Worm (Caenorhabditis elegans) whole organism, L4/young adult: ENCODE data around the gene dhhc-6.

ENCODE experiments used
- dao-5 ChIP-seq: sonication (generic microtip); optimal IDR thresholded peaks from 2 replicates; lab custom pipeline; 2016; ENCODE audit warnings: missing genotype, missing genetic modification characterization, moderate library complexity, missing compliant biosample characterization
- him-1 ChIP-seq: sonication (generic microtip); optimal IDR thresholded peaks from 2 replicates; lab custom pipeline; 2016; ENCODE audit warnings: missing genotype, missing genetic modification reagents, missing genetic modification characterization, missing compliant biosample characterization

DNA sequence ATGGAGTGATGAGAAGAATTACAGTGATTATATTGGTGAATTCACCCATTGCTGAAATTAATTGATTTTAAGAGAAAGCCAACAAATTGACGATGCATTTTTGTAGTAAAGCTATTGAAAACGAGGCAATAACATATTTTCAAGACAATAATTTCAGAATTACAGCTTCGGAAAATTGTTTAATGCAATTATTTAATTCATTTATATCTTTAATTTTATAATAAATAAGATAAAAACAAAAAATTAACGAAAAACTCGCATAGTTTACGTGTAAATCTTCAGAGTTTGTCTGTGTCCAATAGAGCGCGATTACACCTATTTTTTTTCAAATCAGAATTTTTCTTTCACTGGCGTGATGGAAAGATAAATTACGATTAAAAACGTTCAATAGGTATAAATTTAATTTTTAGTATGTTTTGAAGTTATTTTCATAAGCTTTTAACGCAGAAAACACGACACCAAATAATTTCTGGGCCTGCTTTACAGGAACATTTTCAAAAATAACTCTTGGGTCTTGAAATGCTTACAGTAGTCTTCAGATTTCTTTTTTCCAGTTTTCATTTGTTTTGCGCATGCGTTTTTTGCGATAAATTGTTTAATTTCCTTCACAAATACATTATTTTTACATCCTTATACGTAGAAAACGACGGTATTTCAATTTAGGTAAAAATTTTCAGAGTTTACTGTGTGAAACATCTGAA, 46.5 kb upstream of the dhhc-6 start, which contains the start of gene tmed-1:
- no peak for TF ChIP-seq dao-5 (tag; lab: Kevin White, UChicago)
- TF ChIP-seq him-1 = no peak
